Worm (Caenorhabditis elegans): ENCODE data around the gene F08C6.18.

- TF ChIP-seq jun-1 (tag; optimal IDR thresholded peaks at IDR 0.05) (no peak), lin-39 (tag; optimal IDR thresholded peaks at IDR 0.05) (no peak), ceh-82 (tag; optimal IDR thresholded peaks at IDR 0.05) (no peak), dpl-1 (GFP tag; optimal IDR thresholded peaks at IDR 0.05) (no peak), dmd-9 (GFP tag; IDR thresholded peaks at IDR 0.05) (no peak)
Observed at ce11 chrX:7587741-7588235, 14.4 kb upstream of the F08C6.18 start.

All from whole organism, L4 larva.